Worm (Caenorhabditis elegans): ENCODE measurements around the gene daf-4.

The daf-4 gene

ce11 chrIII:5614648-5615047 is 10.3 kb upstream of the daf-4 start, which contains the start of gene basl-1:
TSS of gene basl-1 (plus strand) at chrIII:5614948.
- no peak for TF ChIP-seq unc-62 (GFP tag; optimal IDR thresholded peaks at IDR 0.05)

- TF ChIP-seq unc-62 (GFP tag; optimal IDR thresholded peaks at IDR 0.05), result no peak
Measured at ce11 chrIII:5615675-5616074, 9.3 kb upstream of the daf-4 start.

DNA sequence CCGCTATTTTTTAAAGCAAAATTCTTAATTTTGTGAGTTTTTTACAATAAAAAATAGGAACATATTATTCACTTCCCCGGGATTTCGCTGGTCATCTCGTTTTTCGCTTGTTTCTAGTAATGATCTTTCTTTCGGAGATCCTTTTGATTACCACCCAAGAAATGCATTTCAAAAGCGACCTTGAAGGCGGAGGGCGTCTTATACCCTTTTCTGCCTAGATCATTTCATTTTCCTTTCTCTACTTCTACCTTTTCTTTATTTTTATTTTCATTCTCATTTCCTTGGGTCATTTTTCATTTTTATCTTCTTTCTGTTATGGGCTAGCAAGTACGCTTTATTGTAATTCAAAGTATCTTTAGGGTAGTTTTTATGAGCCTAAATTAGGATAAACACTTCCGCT is 4.7 kb upstream of the daf-4 start:
- TF ChIP-seq unc-62 (GFP tag; optimal IDR thresholded peaks at IDR 0.05), result no peak

- no peak for TF ChIP-seq unc-62 (GFP tag; optimal IDR thresholded peaks at IDR 0.05)
Measured at ce11 chrIII:5621236-5621635, 3.7 kb upstream of the daf-4 start.

DNA sequence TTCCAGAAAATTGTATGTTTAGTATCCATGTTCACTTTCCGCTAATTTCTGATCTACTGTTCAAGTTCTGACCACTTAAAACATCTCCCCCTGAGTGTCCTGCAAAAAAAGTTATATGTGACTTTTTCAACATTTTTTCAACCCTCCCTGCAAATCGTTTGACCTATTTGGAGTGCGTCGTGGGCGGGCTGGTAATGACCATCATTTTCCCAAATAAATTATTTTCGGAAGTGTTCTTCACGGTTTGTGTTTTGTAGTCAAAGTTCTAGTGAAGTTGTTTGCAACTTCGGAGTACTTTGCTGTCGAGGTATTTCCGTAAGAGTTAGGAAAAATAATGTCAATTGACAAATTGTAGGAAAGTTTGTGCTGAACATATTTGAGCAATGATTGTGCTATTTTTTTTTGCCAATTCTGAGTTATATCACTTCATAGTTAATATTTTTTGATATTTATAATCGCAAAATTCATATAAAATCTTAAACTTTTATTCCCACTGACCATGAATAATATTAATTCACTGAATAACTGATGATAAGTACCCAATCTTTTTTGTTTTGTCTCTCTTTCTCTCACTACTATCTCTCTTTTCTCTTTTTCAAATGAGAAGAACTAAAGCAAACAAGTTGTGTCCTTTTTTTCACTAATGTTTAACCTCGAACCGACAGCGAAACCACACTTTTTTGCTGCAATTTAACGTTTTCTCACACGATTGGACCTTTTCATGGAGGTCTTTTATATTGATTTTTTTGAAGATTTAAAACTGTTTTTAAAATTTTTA is 2.5 kb upstream of the daf-4 start:
- no peak for TF ChIP-seq unc-62 (GFP tag; optimal IDR thresholded peaks at IDR 0.05)

DNA sequence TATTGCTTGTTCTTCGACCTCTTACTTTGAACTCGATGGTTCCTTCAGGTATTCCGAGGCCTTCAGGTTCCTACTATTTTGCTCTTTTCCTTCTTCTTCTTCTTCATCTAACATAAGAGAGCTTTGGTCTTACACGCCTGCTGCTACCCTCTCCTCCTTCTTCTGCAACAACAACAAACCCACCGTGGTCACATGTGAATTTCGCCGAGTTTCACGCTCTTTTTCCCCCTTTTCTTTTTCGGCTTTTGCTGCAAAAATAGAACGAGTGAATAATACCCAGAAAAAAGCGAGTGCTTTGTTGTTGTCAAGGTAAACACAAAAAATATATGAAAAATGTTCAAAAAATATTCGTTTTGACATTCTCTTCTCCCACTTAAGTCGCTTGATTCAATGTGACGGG is 1.5 kb upstream of the daf-4 start:
- TF ChIP-seq unc-62 (GFP tag; optimal IDR thresholded peaks at IDR 0.05), result no peak

DNA sequence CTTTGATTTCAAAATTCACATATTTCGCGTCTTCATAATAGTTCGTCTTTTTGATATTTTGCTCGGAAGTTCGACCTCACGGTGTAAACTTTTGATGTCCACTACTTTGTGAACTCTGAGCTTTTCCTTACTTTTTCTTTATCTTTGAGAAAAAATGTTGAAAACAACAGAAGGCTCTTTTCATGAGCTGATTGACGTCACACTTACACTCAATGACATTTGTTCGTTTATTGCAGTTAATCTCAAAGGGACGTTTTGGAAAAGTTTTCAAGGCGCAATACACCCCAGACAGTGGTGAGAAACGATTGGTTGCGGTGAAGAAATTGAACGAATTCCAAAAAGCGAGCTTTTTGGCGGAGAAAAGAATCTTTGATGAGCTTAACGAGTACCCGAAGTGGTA is 4.3 kb downstream of the daf-4 start:
- no peak for TF ChIP-seq unc-62 (GFP tag; optimal IDR thresholded peaks at IDR 0.05)

- no peak for TF ChIP-seq unc-62 (GFP tag; optimal IDR thresholded peaks at IDR 0.05)
Measured at ce11 chrIII:5630350-5630749, 5.4 kb downstream of the daf-4 start.

ce11 chrIII:5632426-5632976 is 7.6 kb downstream of the daf-4 start:
- no peak for TF ChIP-seq unc-62 (GFP tag; optimal IDR thresholded peaks at IDR 0.05)

DNA sequence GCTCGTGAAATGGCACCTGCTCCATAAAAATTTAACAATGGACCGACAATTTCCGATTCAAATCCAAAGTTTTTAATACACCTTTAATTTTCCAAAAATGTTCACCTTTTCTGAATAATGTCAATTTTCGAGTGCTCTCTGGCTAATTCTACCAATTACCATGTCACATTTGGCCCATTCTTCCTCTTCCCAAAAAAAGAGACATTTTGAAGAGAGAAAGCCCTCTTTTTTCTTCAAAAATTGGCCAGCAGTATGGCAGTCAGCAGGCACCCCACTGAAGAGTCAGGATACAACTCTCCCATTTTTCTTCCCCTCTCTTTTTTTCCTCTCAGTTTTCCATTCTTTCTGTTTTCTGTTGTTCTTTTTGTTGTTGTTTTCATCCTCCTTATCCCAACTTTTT is 9.6 kb downstream of the daf-4 start:
- TF ChIP-seq unc-62 (GFP tag; optimal IDR thresholded peaks at IDR 0.05), result no peak

- no peak for TF ChIP-seq unc-62 (GFP tag; optimal IDR thresholded peaks at IDR 0.05)
Measured at ce11 chrIII:5635179-5635578, 10.2 kb downstream of the daf-4 start, which contains the start of gene ckk-1. TSS of gene ckk-1 (plus strand) at chrIII:5635479.

ce11 chrIII:5639893-5640292 is 15.0 kb downstream of the daf-4 start:
- TF ChIP-seq unc-62 (GFP tag; optimal IDR thresholded peaks at IDR 0.05), result no peak

ce11 chrIII:5642692-5643091 is 17.8 kb downstream of the daf-4 start:
- TF ChIP-seq unc-62 (GFP tag; optimal IDR thresholded peaks at IDR 0.05), result no peak

DNA sequence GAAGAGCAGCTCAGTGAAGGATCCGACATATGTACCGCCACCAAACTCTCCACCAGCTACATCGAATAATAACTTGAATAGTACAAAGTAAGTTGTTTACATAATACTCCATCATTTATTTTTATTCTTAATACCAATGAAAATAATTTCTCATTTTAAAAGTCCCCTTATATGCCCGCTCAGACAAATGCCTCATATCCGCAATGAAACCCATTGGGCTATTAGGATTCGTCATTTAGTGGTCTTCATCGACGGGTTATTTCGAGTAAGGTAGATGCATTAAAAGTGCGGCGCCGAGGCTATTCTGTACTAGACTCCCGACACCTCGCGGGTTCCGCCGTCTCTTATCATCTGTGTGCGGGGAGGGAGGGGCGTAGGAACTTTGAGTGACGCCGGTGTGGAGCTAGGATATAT is 28.8 kb downstream of the daf-4 start:
- no peak for TF ChIP-seq unc-62 (GFP tag; optimal IDR thresholded peaks at IDR 0.05)

DNA sequence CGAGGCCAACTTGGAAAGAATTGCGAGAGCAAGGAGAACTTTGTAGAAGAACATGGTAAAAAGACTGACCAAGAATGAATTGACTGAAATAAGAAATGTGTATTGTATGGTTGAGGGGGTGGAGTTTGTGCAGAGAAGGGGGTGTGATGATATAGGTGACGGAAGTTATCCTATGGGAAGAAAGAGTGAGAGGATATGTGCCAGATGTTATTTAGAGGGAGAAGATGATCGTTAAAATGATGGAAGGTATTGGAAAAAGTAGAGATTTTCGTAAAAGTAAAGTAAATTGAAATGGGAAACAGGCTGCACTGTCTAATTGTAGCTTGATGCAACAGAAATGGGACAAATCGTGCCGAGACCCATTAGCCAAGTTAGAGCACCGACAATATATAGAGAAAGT is 32.0 kb downstream of the daf-4 start, which contains the start of gene sdz-21:
Gene sdz-21, minus strand, starts transcription at position 101 of the 400 bp plus-strand sequence.
- TF ChIP-seq unc-62 (GFP tag; optimal IDR thresholded peaks at IDR 0.05), result no peak

DNA sequence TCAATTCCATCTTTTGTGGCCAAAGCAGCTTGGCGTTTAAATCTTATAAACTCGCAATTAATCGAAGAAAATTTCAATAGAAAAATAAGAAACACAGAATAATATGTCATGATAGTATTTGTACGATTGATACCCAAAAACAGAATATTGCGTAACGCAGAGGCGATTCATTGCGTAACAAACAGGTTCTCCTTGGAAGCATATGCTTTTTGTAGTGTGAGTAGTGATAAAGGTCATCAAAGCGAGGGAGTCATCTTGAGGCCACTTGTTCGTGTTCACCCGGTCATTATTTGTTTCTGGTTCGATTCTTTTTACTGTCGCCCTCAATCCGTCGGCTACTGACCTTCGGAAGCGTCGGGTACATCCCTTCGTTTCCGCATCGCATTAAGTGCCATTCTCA is 36.0 kb downstream of the daf-4 start, which contains the start of gene F54E7.6:
Gene F54E7.6, minus strand, starts transcription at position 110 of the 400 bp plus-strand sequence.
- no peak for TF ChIP-seq unc-62 (GFP tag; optimal IDR thresholded peaks at IDR 0.05)

ce11 chrIII:5663521-5663920 is 38.6 kb downstream of the daf-4 start:
- no peak for TF ChIP-seq unc-62 (GFP tag; optimal IDR thresholded peaks at IDR 0.05)
